Fruit fly (Drosophila melanogaster) whole organism, embryonic: ENCODE measurements around the gene CG7365.

Experiments
- Antp ChIP-seq: fragments of 200-800 bp; sonication (Bioruptor generic); optimal IDR thresholded peaks from 3 replicates; lab custom pipeline; 2016; ENCODE audit warnings: missing biosample characterization, missing genetic modification characterization
- B-H2 ChIP-seq: fragments of 200-800 bp; sonication (Bioruptor generic); optimal IDR thresholded peaks from 2 replicates; lab custom pipeline; 2018; ENCODE audit warnings: missing biosample characterization, mild to moderate bottlenecking, missing genetic modification characterization
- CG10267 ChIP-seq: fragments of 200-800 bp; sonication (Bioruptor generic); optimal IDR thresholded peaks from 2 replicates; lab custom pipeline; 2018; ENCODE audit warnings: missing biosample characterization, mild to moderate bottlenecking, missing genetic modification characterization, moderate library complexity
- CG11696 ChIP-seq: fragments of 200-800 bp; sonication (Bioruptor generic); IDR thresholded peaks from 2 replicates; pipeline ENCODE4 v1.3.6; 2022; ENCODE audit warnings: missing biosample characterization, missing genetic modification characterization
- CG12236 ChIP-seq: fragments of 200-800 bp; sonication (Bioruptor generic); optimal IDR thresholded peaks from 2 replicates; lab custom pipeline; 2016; ENCODE audit warnings: missing biosample characterization, missing genetic modification characterization
- CG1233 ChIP-seq: fragments of 200-800 bp; sonication (Bioruptor generic); optimal IDR thresholded peaks from 4 replicates; lab custom pipeline; 2018; ENCODE audit warnings: missing biosample characterization, mild to moderate bottlenecking, missing genetic modification characterization
- CG13775 ChIP-seq: fragments of 200-800 bp; sonication (Bioruptor generic); optimal IDR thresholded peaks from 3 replicates; lab custom pipeline; 2017; ENCODE audit warnings: missing biosample characterization, mild to moderate bottlenecking, missing genetic modification characterization
- CG13894 ChIP-seq: fragments of 200-800 bp; sonication (Bioruptor generic); optimal IDR thresholded peaks from 3 replicates; lab custom pipeline; 2018; ENCODE audit warnings: missing biosample characterization, mild to moderate bottlenecking, missing genetic modification characterization, moderate library complexity
- CG16779 ChIP-seq: fragments of 200-800 bp; sonication (Bioruptor generic); IDR thresholded peaks from 2 replicates; pipeline ENCODE4 v1.3.6; 2022; ENCODE audit warnings: missing biosample characterization, missing genetic modification characterization
- CG2678 ChIP-seq: fragments of 200-800 bp; sonication (Bioruptor generic); optimal IDR thresholded peaks from 3 replicates; lab custom pipeline; 2019; ENCODE audit warnings: missing biosample characterization, mild to moderate bottlenecking, missing genetic modification characterization, moderate library complexity
- CG30431 ChIP-seq: fragments of 200-800 bp; sonication (Bioruptor generic); optimal IDR thresholded peaks from 2 replicates; lab custom pipeline; 2017; ENCODE audit warnings: missing biosample characterization, missing genetic modification characterization
- CG34376 ChIP-seq: fragments of 200-800 bp; sonication (Bioruptor generic); optimal IDR thresholded peaks from 2 replicates; lab custom pipeline; 2018; ENCODE audit warnings: missing biosample characterization, mild to moderate bottlenecking, missing genetic modification characterization
- CG4282 ChIP-seq: fragments of 200-800 bp; sonication (Bioruptor generic); optimal IDR thresholded peaks from 2 replicates; lab custom pipeline; 2016; ENCODE audit warnings: missing biosample characterization, missing genetic modification characterization
- CG4707 ChIP-seq: fragments of 200-800 bp; sonication (Bioruptor generic); optimal IDR thresholded peaks from 2 replicates; lab custom pipeline; 2018; ENCODE audit warnings: missing biosample characterization, mild to moderate bottlenecking, missing genetic modification characterization, moderate library complexity
- CG6689 ChIP-seq: fragments of 200-800 bp; sonication (Bioruptor generic); IDR thresholded peaks from 2 replicates; pipeline ENCODE4 v1.3.6; 2022; ENCODE audit warnings: missing biosample characterization, missing genetic modification characterization
- CG7271 ChIP-seq: fragments of 200-800 bp; sonication (Bioruptor generic); optimal IDR thresholded peaks from 2 replicates; lab custom pipeline; 2018; ENCODE audit warnings: missing biosample characterization, mild to moderate bottlenecking, missing genetic modification characterization, moderate library complexity
- CG7357 ChIP-seq: fragments of 200-800 bp; sonication (Bioruptor generic); IDR thresholded peaks from 3 replicates; pipeline ENCODE4 v1.3.6; 2022; ENCODE audit warnings: missing biosample characterization, missing genetic modification characterization
- CG9932 ChIP-seq: fragments of 200-800 bp; sonication (Bioruptor generic); IDR thresholded peaks from 2 replicates; pipeline ENCODE4 v1.3.6; 2022; ENCODE audit warnings: missing biosample characterization, missing genetic modification characterization
- Dad ChIP-seq: fragments of 200-800 bp; sonication (Bioruptor generic); optimal IDR thresholded peaks from 3 replicates; lab custom pipeline; 2016; ENCODE audit warnings: missing biosample characterization, missing genetic modification characterization
- Dek ChIP-seq: fragments of 200-800 bp; sonication (Bioruptor generic); optimal IDR thresholded peaks from 3 replicates; lab custom pipeline; 2019; ENCODE audit warnings: missing biosample characterization, mild to moderate bottlenecking, missing genetic modification characterization, moderate library complexity
- Doc3 ChIP-seq: fragments of 200-800 bp; sonication (Bioruptor generic); IDR thresholded peaks from 3 replicates; pipeline ENCODE4 v1.3.6; 2022; ENCODE audit warnings: missing biosample characterization, missing genetic modification characterization; ENCODE audit not compliant: partially characterized antibody
- Dref ChIP-seq: fragments of 200-800 bp; sonication (Bioruptor generic); IDR thresholded peaks from 2 replicates; pipeline ENCODE4 v1.3.6; 2022; ENCODE audit warnings: missing biosample characterization, missing genetic modification characterization
- Gsc ChIP-seq: fragments of 200-800 bp; sonication (Bioruptor generic); IDR thresholded peaks from 2 replicates; pipeline ENCODE4 v1.3.6; 2022; ENCODE audit warnings: missing biosample characterization, missing genetic modification characterization
- Gug ChIP-seq: fragments of 200-800 bp; sonication (Bioruptor generic); IDR thresholded peaks from 4 replicates; pipeline ENCODE4 v1.3.6; 2022; ENCODE audit warnings: missing biosample characterization, missing genetic modification characterization
- Hey ChIP-seq: fragments of 200-800 bp; sonication (Bioruptor generic); optimal IDR thresholded peaks from 3 replicates; lab custom pipeline; 2018; ENCODE audit warnings: missing biosample characterization, mild to moderate bottlenecking, missing genetic modification characterization
- Hr3 ChIP-seq: fragments of 200-800 bp; sonication (Bioruptor generic); optimal IDR thresholded peaks from 3 replicates; lab custom pipeline; 2016; ENCODE audit warnings: missing biosample characterization, missing genetic modification characterization
- Neu2 ChIP-seq: fragments of 200-800 bp; sonication (Bioruptor generic); optimal IDR thresholded peaks from 3 replicates; lab custom pipeline; 2016; ENCODE audit warnings: missing biosample characterization, missing genetic modification characterization, borderline replicate concordance
- Nf-YA ChIP-seq: fragments of 200-800 bp; sonication (Bioruptor generic); IDR thresholded peaks from 2 replicates; pipeline ENCODE4 v1.3.6; 2022; ENCODE audit warnings: missing biosample characterization, missing genetic modification characterization
- Oli ChIP-seq: fragments of 200-800 bp; sonication (Bioruptor generic); optimal IDR thresholded peaks from 2 replicates; lab custom pipeline; 2018; ENCODE audit warnings: missing biosample characterization, mild to moderate bottlenecking, missing genetic modification characterization, moderate library complexity
- Optix ChIP-seq: fragments of 200-800 bp; sonication (Bioruptor generic); IDR thresholded peaks from 3 replicates; pipeline ENCODE4 v1.3.6; 2022; ENCODE audit warnings: missing biosample characterization, missing genetic modification characterization
- Stat92E ChIP-seq, 3 experiments: fragments of >200 bp in 2 of 3; fragments of 200-800 bp in 1 of 3; sonication (Bioruptor generic) in 1 of 3; optimal IDR thresholded peaks; 2 replicates each; lab custom pipeline; 2017 to 2019; ENCODE audit warnings: missing biosample characterization in 3 of 3, missing genetic modification characterization in 3 of 3, mild to moderate bottlenecking in 1 of 3, moderate library complexity in 1 of 3
- al ChIP-seq: fragments of 200-800 bp; sonication (Bioruptor generic); IDR thresholded peaks from 2 replicates; pipeline ENCODE4 v1.3.6; 2022; ENCODE audit warnings: missing biosample characterization, missing genetic modification characterization
- aop ChIP-seq: fragments of 200-800 bp; sonication (Bioruptor generic); IDR thresholded peaks from 2 replicates; pipeline ENCODE4 v1.3.6; 2022; ENCODE audit warnings: missing biosample characterization, missing genetic modification characterization
- dmrt99B ChIP-seq: fragments of 200-800 bp; sonication (Bioruptor generic); optimal IDR thresholded peaks from 2 replicates; lab custom pipeline; 2018; ENCODE audit warnings: missing biosample characterization, mild to moderate bottlenecking, missing genetic modification characterization, moderate library complexity
- fru ChIP-seq: fragments of >200 bp; optimal IDR thresholded peaks from 2 replicates; lab custom pipeline; 2017
- ftz-f1 ChIP-seq: fragments of 200-800 bp; sonication (Bioruptor generic); optimal IDR thresholded peaks from 2 replicates; lab custom pipeline; 2016; ENCODE audit warnings: missing biosample characterization, missing genetic modification characterization
- hkb ChIP-seq, 2 experiments: fragments of 200-800 bp in 1 of 2; fragments of >200 bp in 1 of 2; sonication (Bioruptor generic) in 1 of 2; IDR thresholded peaks in 1 of 2; optimal IDR thresholded peaks in 1 of 2; 2 replicates each; pipeline versions ENCODE4 v1.3.6 to Lab custom; 2017 to 2022; ENCODE audit warnings: missing biosample characterization in 1 of 2, missing genetic modification characterization in 1 of 2
- hth ChIP-seq: fragments of >200 bp; optimal IDR thresholded peaks from 2 replicates; lab custom pipeline; 2017; ENCODE audit warnings: inconsistent platforms
- ind ChIP-seq: fragments of 200-800 bp; sonication (Bioruptor generic); optimal IDR thresholded peaks from 3 replicates; lab custom pipeline; 2016; ENCODE audit warnings: missing biosample characterization, missing genetic modification characterization
- jumu ChIP-seq: fragments of 200-800 bp; sonication (Bioruptor generic); optimal IDR thresholded peaks from 3 replicates; lab custom pipeline; 2016; ENCODE audit warnings: missing biosample characterization, missing genetic modification characterization
- ken ChIP-seq: fragments of 200-800 bp; sonication (Bioruptor generic); IDR thresholded peaks from 3 replicates; pipeline ENCODE4 v1.3.6; 2022; ENCODE audit warnings: missing biosample characterization, missing genetic modification characterization
- maf-S ChIP-seq: fragments of 200-800 bp; sonication (Bioruptor generic); optimal IDR thresholded peaks from 2 replicates; lab custom pipeline; 2016; ENCODE audit warnings: missing biosample characterization, missing genetic modification characterization
- otp ChIP-seq: fragments of 200-800 bp; sonication (Bioruptor generic); IDR thresholded peaks from 3 replicates; pipeline ENCODE4, ENCODE4 v1.3.6; 2022; ENCODE audit warnings: missing biosample characterization, missing genetic modification characterization
- pzg ChIP-seq: fragments of 200-800 bp; sonication (Bioruptor generic); optimal IDR thresholded peaks from 3 replicates; lab custom pipeline; 2018; ENCODE audit warnings: missing biosample characterization, mild to moderate bottlenecking, missing genetic modification characterization, moderate library complexity
- ranshi ChIP-seq: fragments of 200-800 bp; sonication (Bioruptor generic); IDR thresholded peaks from 2 replicates; pipeline ENCODE4 v1.3.6; 2022; ENCODE audit warnings: missing biosample characterization, missing genetic modification characterization
- sc ChIP-seq, 3 experiments: fragments of >200 bp in 2 of 3; fragments of 200-800 bp in 1 of 3; sonication (Bioruptor generic) in 1 of 3; optimal IDR thresholded peaks; 2 replicates in 2 of 3; 3 replicates in 1 of 3; lab custom pipeline; 2017; ENCODE audit warnings: mild to moderate bottlenecking in 1 of 3, missing biosample characterization in 1 of 3, missing genetic modification characterization in 1 of 3, missing genetic modification reagents in 1 of 3
- schlank ChIP-seq: fragments of 200-800 bp; sonication (Bioruptor generic); optimal IDR thresholded peaks from 2 replicates; lab custom pipeline; 2018; ENCODE audit warnings: missing biosample characterization, mild to moderate bottlenecking, missing genetic modification characterization
- sob ChIP-seq: fragments of 200-800 bp; sonication (Bioruptor generic); IDR thresholded peaks from 2 replicates; pipeline ENCODE4 v1.3.6; 2022; ENCODE audit warnings: missing biosample characterization, missing genetic modification characterization
- stc ChIP-seq: fragments of 200-800 bp; sonication (Bioruptor generic); IDR thresholded peaks from 2 replicates; pipeline ENCODE4 v1.3.6; 2022; ENCODE audit warnings: missing biosample characterization, missing genetic modification characterization
- tio ChIP-seq: fragments of 200-800 bp; sonication (Bioruptor generic); optimal IDR thresholded peaks from 2 replicates; lab custom pipeline; 2017; ENCODE audit warnings: missing biosample characterization, missing genetic modification characterization, inconsistent platforms
- usp ChIP-seq: fragments of >200 bp; optimal IDR thresholded peaks from 2 replicates; lab custom pipeline; 2017; ENCODE audit warnings: missing biosample characterization, missing genetic modification characterization

CG7365 gene

DNA sequence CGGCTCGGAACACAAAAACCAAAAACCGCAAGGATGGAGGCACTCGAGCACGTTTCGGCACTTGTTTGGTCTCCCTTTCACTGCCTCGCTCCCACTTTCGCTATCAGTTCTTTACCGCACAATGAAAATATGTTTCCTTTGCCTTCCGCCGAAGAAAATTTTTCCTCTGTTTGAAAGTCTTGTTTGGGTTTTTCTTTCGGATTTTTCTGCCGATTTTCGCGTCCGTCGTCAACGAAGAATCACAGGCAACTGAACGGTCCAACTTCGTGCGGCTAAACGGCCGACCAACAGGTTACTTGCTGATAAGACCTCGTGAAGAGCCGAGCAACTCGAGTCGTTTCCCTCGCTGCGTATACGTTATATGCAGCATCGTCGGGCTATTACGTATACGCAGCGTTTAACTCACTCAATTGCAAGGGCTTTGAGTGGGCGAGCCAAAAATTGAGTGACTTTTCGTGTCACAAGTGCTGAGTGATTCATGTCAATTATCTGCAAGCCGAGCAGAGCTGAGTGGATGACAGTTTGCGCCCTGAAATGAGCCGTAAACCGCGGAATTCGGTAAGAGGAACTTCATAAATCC is 38.3 kb downstream of the CG7365 start, which contains the start of gene sNPF-R (continued):
- TF ChIP-seq Hr3 (GFP tag; lab: Kevin White, UChicago) (no peak), ranshi (no peak; the same call in 1 of the 2 replicates), ken (no peak), stc (GFP tag; lab: Robert Waterston, UW) (no peak), Dref (GFP tag; lab: Robert Waterston, UW) (no peak), CG13894 (tag; lab: Kevin White, UChicago) (peak; percentile 79), Optix (no peak), CG11696 (GFP tag; lab: Robert Waterston, UW) (no peak), CG4707 (GFP tag; lab: Kevin White, UChicago) (no peak), ind (GFP tag; lab: Kevin White, UChicago) (no peak), pzg (GFP tag; lab: Kevin White, UChicago) (no peak), B-H2 (GFP tag; lab: Kevin White, UChicago) (peak; percentile 27), dmrt99B (tag; lab: Kevin White, UChicago) (no peak), schlank (tag; lab: Kevin White, UChicago) (no peak), Hey (tag; lab: Kevin White, UChicago) (no peak), CG30431 (GFP tag; lab: Kevin White, UChicago) (no peak), CG10267 (tag; lab: Kevin White, UChicago) (no peak), CG13775 (no peak), usp (no peak), Gug (GFP tag; lab: Robert Waterston, UW) (no peak), CG2678 (tag; lab: Kevin White, UChicago) (no peak), hth (no peak), CG34376 (GFP tag; lab: Kevin White, UChicago) (peak; percentile 16), CG9932 (GFP tag; lab: Robert Waterston, UW) (no peak), jumu (GFP tag; lab: Kevin White, UChicago) (no peak), Gsc (GFP tag; lab: Robert Waterston, UW) (no peak), maf-S (GFP tag; lab: Kevin White, UChicago) (no peak), CG1233 (GFP tag; lab: Kevin White, UChicago) (no peak), Doc3 (no peak), ftz-f1 (GFP tag; lab: Kevin White, UChicago) (no peak), otp (GFP tag; lab: Robert Waterston, UW) (no peak), Dad (no peak), CG7357 (GFP tag; lab: Robert Waterston, UW) (no peak), Nf-YA (no peak), al (no peak), fru (lab: Kevin White, UChicago) (no peak), CG12236 (no peak), CG16779 (GFP tag; lab: Robert Waterston, UW) (0 out of 2 replicates have a peak, but pooled peaks have one; percentile 22), CG4282 (no peak), aop (GFP tag; lab: Robert Waterston, UW) (no peak), Dek (tag; lab: Kevin White, UChicago) (no peak), Oli (no peak), sob (GFP tag; lab: Robert Waterston, UW) (0 out of 2 replicates have a peak, but pooled peaks have one; percentile 8), Stat92E (GFP tag; optimal IDR thresholded peaks at IDR 0.05; lab: Kevin White, UChicago) (no peak), CG7271 (no peak), CG6689 (GFP tag; lab: Robert Waterston, UW) (no peak), Antp (GFP tag; lab: Kevin White, UChicago) (no peak), Neu2 (no peak), sc (optimal IDR thresholded peaks at IDR 0.05; lab: Kevin White, UChicago) (no peak), sc (GFP tag; optimal IDR thresholded peaks at IDR 0.05; lab: Kevin White, UChicago) (no peak), hkb (optimal IDR thresholded peaks at IDR 0.05; lab: Kevin White, UChicago) (no peak), hkb (GFP tag; IDR thresholded peaks at IDR 0.05; lab: Robert Waterston, UW) (0 out of 2 replicates have a peak, but pooled peaks have one; percentile 23), tio (no peak)
